Worm (Caenorhabditis elegans) whole organism, L4 larva: ENCODE data around the gene nhr-21.

Experiments used
- R02D3.7 ChIP-seq: fragments of 150-350 bp; sonication (generic microtip); optimal IDR thresholded peaks from 3 replicates; lab custom pipeline; 2014; ENCODE audit warnings: missing biosample characterization, missing genetic modification characterization
- ama-1 ChIP-seq: fragments of 150-350 bp; optimal IDR thresholded peaks from 2 replicates; lab custom pipeline; 2014; ENCODE audit warnings: inconsistent platforms, mixed read lengths
- ctbp-1 ChIP-seq: fragments of 200-800 bp; sonication (Bioruptor generic); IDR thresholded peaks from 2 replicates; pipeline ENCODE4 v1.3.6; 2022; ENCODE audit warnings: missing genetic modification reagents, missing genetic modification characterization, missing compliant biosample characterization
- dpl-1 ChIP-seq: fragments of 150-350 bp; optimal IDR thresholded peaks from 2 replicates; lab custom pipeline; 2014; ENCODE audit warnings: missing biosample characterization, missing genetic modification reagents, missing genetic modification characterization
- fos-1 ChIP-seq: fragments of 150-350 bp; optimal IDR thresholded peaks from 2 replicates; lab custom pipeline; 2014; ENCODE audit warnings: missing biosample characterization, missing genetic modification characterization
- hlh-11 ChIP-seq: fragments of 200-800 bp; sonication (Bioruptor generic); optimal IDR thresholded peaks from 2 replicates; lab custom pipeline; 2018; ENCODE audit warnings: mild to moderate bottlenecking, missing genetic modification characterization, missing compliant biosample characterization
- hlh-30 ChIP-seq: sonication (generic microtip); optimal IDR thresholded peaks from 2 replicates; lab custom pipeline; 2017; ENCODE audit warnings: antibody characterized with exemption, mild to moderate bottlenecking, missing genetic modification characterization, missing compliant biosample characterization; ENCODE audit not compliant: insufficient read depth
- lim-7 ChIP-seq: fragments of 200-800 bp; sonication (Bioruptor generic); IDR thresholded peaks from 2 replicates; pipeline ENCODE4 v1.3.6; 2022; ENCODE audit warnings: missing genetic modification characterization, missing compliant biosample characterization
- lin-1 ChIP-seq: fragments of 200-800 bp; sonication (Bioruptor generic); IDR thresholded peaks from 2 replicates; pipeline ENCODE4 v1.3.6; 2022; ENCODE audit warnings: missing genetic modification reagents, missing genetic modification characterization, missing compliant biosample characterization
- mdt-29 ChIP-seq: fragments of 200-800 bp; sonication (Bioruptor generic); IDR thresholded peaks from 2 replicates; pipeline ENCODE4 v1.3.6; 2022; ENCODE audit warnings: missing genetic modification reagents, missing genetic modification characterization, missing compliant biosample characterization
- nhr-10 ChIP-seq: fragments of 150-350 bp; optimal IDR thresholded peaks from 2 replicates; lab custom pipeline; 2014; ENCODE audit warnings: missing biosample characterization, missing genetic modification characterization
- pqm-1 ChIP-seq: sonication (generic microtip); optimal IDR thresholded peaks from 2 replicates; lab custom pipeline; 2017; ENCODE audit warnings: missing biosample characterization, missing genetic modification characterization
- skn-1 ChIP-seq: fragments of 150-350 bp; optimal IDR thresholded peaks from 2 replicates; lab custom pipeline; 2014; ENCODE audit warnings: missing biosample characterization, missing genetic modification characterization
- unc-62 ChIP-seq, 3 experiments: fragments of 150-350 bp in 1 of 3; sonication (generic microtip); optimal IDR thresholded peaks in 2 of 3; peaks in 1 of 3; 1 replicate in 1 of 3; 2 replicates in 2 of 3; lab custom pipeline; 2014 to 2017; ENCODE audit warnings: missing biosample characterization in 3 of 3, missing genetic modification characterization in 3 of 3, missing genetic modification reagents in 3 of 3, missing genotype in 1 of 3

- peak; percentile 52; the same call in 1 of the 2 replicates for TF ChIP-seq lim-7 (GFP tag; lab: Robert Waterston, UW)
- TF ChIP-seq ama-1 (lab: Kevin White, UChicago), result no peak
- no peak for TF ChIP-seq dpl-1 (GFP tag; lab: Kevin White, UChicago)
- TF ChIP-seq fos-1 (tag; lab: Kevin White, UChicago), result no peak
- TF ChIP-seq skn-1 (tag; lab: Kevin White, UChicago), result no peak
- no peak for TF ChIP-seq nhr-10 (tag; lab: Kevin White, UChicago)
- no peak for TF ChIP-seq lin-1 (GFP tag; lab: Robert Waterston, UW)
- no peak for TF ChIP-seq mdt-29 (GFP tag; lab: Robert Waterston, UW)
- TF ChIP-seq R02D3.7 (tag; lab: Kevin White, UChicago), result no peak
- no peak for TF ChIP-seq hlh-11 (tag; lab: Kevin White, UChicago)
- TF ChIP-seq hlh-30 (tag; lab: Kevin White, UChicago), result no peak
- no peak for TF ChIP-seq ctbp-1 (GFP tag; lab: Robert Waterston, UW)
- no peak for TF ChIP-seq pqm-1 (tag; lab: Kevin White, UChicago)
- TF ChIP-seq unc-62 (GFP tag; optimal IDR thresholded peaks at IDR 0.05 in 1 of 2; lab: Kevin White, UChicago), result no peak
- no peak for TF ChIP-seq unc-62 (tag; optimal IDR thresholded peaks at IDR 0.05; lab: Kevin White, UChicago)
These were observed 14.0 kb downstream of the nhr-21 start for ce11 chrII:7353027-7353426.
